ENCODE assay signal across 1 worm cellular context in the genomic region with DNA sequence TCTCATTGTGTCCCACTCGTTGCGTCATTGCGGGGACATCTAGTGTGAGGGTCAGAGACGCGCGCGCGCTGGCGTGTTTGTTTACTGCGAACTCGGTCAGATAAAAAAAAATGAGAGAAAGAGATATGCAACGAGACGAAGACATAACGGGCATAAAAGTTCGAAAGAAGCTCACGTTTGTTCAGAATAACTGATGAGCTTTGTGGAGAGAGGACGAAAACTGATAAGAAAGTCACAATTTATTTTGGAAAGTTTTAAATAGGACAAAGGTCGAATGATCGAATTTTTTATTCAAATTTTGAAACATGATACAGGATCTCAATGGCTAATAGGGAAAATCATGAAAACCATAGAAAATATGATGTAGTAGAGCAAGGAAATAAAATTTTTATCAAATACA.
TF ChIP-seq lines count a peak whose summit lies in the region.

No protein-coding gene starts in this region.

TF ChIP-seq in whole organism, L4 larva, 104 proteins besides CTCF, POLR2A, EP300 and RAD21 (continued from another document):
- no peak for TF ChIP-seq daf-16 (GFP tag; optimal IDR thresholded peaks at IDR 0.05; lab: Kevin White, UChicago)
- peak; percentile 78 for TF ChIP-seq daf-16 (tag; optimal IDR thresholded peaks at IDR 0.05; lab: Kevin White, UChicago)
- TF ChIP-seq nhr-48 (tag; optimal IDR thresholded peaks at IDR 0.05; lab: Kevin White, UChicago), result peak; percentile 4
- TF ChIP-seq ceh-32 (tag; optimal IDR thresholded peaks at IDR 0.05; lab: Kevin White, UChicago; ENCODE audit: poor library complexity), result no peak
- TF ChIP-seq hlh-30 (tag; optimal IDR thresholded peaks at IDR 0.05; lab: Kevin White, UChicago; ENCODE audit: insufficient read depth), result peak; percentile 48
- TF ChIP-seq daf-8 (GFP tag; IDR thresholded peaks at IDR 0.05; lab: Robert Waterston, UW), result no peak
- no peak for TF ChIP-seq sdz-12 (GFP tag; optimal IDR thresholded peaks at IDR 0.05; lab: Kevin White, UChicago)
- no peak for TF ChIP-seq ZK337.2 (GFP tag; IDR thresholded peaks at IDR 0.05; lab: Robert Waterston, UW)
- TF ChIP-seq snpc-1.2 (GFP tag; IDR thresholded peaks at IDR 0.05; lab: Robert Waterston, UW), result no peak
- no peak for TF ChIP-seq madf-9 (GFP tag; conservative IDR thresholded peaks at IDR 0.05; lab: Robert Waterston, UW)
- TF ChIP-seq ceh-62 (tag; optimal IDR thresholded peaks at IDR 0.05; lab: Kevin White, UChicago), result no peak
- no peak for TF ChIP-seq nhr-25 (tag; optimal IDR thresholded peaks at IDR 0.05; lab: Kevin White, UChicago; ENCODE audit: borderline replicate concordance, insufficient read depth)
- no peak for TF ChIP-seq duxl-1 (tag; optimal IDR thresholded peaks at IDR 0.05; lab: Kevin White, UChicago; ENCODE audit: poor library complexity)
- TF ChIP-seq nhr-42 (GFP tag; IDR thresholded peaks at IDR 0.05; lab: Robert Waterston, UW), result no peak
- no peak for TF ChIP-seq jun-1 (tag; optimal IDR thresholded peaks at IDR 0.05; lab: Kevin White, UChicago)
- no peak for TF ChIP-seq zip-2 (tag; optimal IDR thresholded peaks at IDR 0.05; lab: Kevin White, UChicago)
- TF ChIP-seq saeg-2 (GFP tag; IDR thresholded peaks at IDR 0.05; lab: Robert Waterston, UW), result no peak
- TF ChIP-seq ZK546.5 (tag; optimal IDR thresholded peaks at IDR 0.05; lab: Kevin White, UChicago), result no peak
- TF ChIP-seq lin-29 (GFP tag; IDR thresholded peaks at IDR 0.05; lab: Robert Waterston, UW), result no peak
- no peak for TF ChIP-seq T26A8.4 (GFP tag; IDR thresholded peaks at IDR 0.05; lab: Robert Waterston, UW)
- TF ChIP-seq dmd-6 (GFP tag; IDR thresholded peaks at IDR 0.05; lab: Robert Waterston, UW), result no peak
- TF ChIP-seq Y48G9A.11 (GFP tag; IDR thresholded peaks at IDR 0.05; lab: Robert Waterston, UW), result no peak
- no peak for TF ChIP-seq unc-130 (GFP tag; optimal IDR thresholded peaks at IDR 0.05; lab: Kevin White, UChicago)
- no peak for TF ChIP-seq lir-3 (tag; optimal IDR thresholded peaks at IDR 0.05; lab: Kevin White, UChicago)
- TF ChIP-seq vab-7 (GFP tag; IDR thresholded peaks at IDR 0.05; lab: Robert Waterston, UW), result no peak
- TF ChIP-seq nhr-102 (tag; optimal IDR thresholded peaks at IDR 0.05; lab: Kevin White, UChicago), result no peak
- TF ChIP-seq spr-1 (tag; optimal IDR thresholded peaks at IDR 0.05; lab: Kevin White, UChicago), result no peak
- TF ChIP-seq dmd-8 (GFP tag; IDR thresholded peaks at IDR 0.05; lab: Robert Waterston, UW), result no peak
- TF ChIP-seq aly-2 (tag; optimal IDR thresholded peaks at IDR 0.05; lab: Kevin White, UChicago), result no peak
- no peak for TF ChIP-seq Y75B8A.6 (GFP tag; IDR thresholded peaks at IDR 0.05; lab: Robert Waterston, UW)
- TF ChIP-seq mes-2 (tag; optimal IDR thresholded peaks at IDR 0.05; lab: Kevin White, UChicago; ENCODE audit: poor library complexity, severe bottlenecking), result peak; percentile 11
- no peak for TF ChIP-seq nhr-10 (tag; optimal IDR thresholded peaks at IDR 0.05; lab: Kevin White, UChicago)
- no peak for TF ChIP-seq F49E8.2 (tag; optimal IDR thresholded peaks at IDR 0.05; lab: Kevin White, UChicago; ENCODE audit: borderline replicate concordance)
- TF ChIP-seq nhr-6 (tag; optimal IDR thresholded peaks at IDR 0.05; lab: Kevin White, UChicago), result no peak
- TF ChIP-seq nhr-28 (tag; optimal IDR thresholded peaks at IDR 0.05; lab: Kevin White, UChicago), result no peak
- no peak for TF ChIP-seq F10B5.3 (tag; optimal IDR thresholded peaks at IDR 0.05; lab: Kevin White, UChicago)
- no peak for TF ChIP-seq tag-97 (GFP tag; IDR thresholded peaks at IDR 0.05; lab: Robert Waterston, UW)
- TF ChIP-seq hif-1 (tag; optimal IDR thresholded peaks at IDR 0.05; lab: Kevin White, UChicago), result no peak
- TF ChIP-seq dmd-9 (GFP tag; IDR thresholded peaks at IDR 0.05; lab: Robert Waterston, UW), result no peak
- TF ChIP-seq lin-15B (tag; optimal IDR thresholded peaks at IDR 0.05; lab: Kevin White, UChicago), result no peak
- TF ChIP-seq mdt-29 (GFP tag; IDR thresholded peaks at IDR 0.05; lab: Robert Waterston, UW), result no peak
- no peak for TF ChIP-seq egl-27 (tag; optimal IDR thresholded peaks at IDR 0.05; lab: Kevin White, UChicago)
- no peak for TF ChIP-seq mep-1 (tag; optimal IDR thresholded peaks at IDR 0.05; lab: Kevin White, UChicago)
- TF ChIP-seq lin-38 (GFP tag; IDR thresholded peaks at IDR 0.05; lab: Robert Waterston, UW), result no peak
- TF ChIP-seq set-16 (GFP tag; IDR thresholded peaks at IDR 0.05; lab: Robert Waterston, UW), result no peak
- no peak for TF ChIP-seq ztf-11 (tag; optimal IDR thresholded peaks at IDR 0.05; lab: Kevin White, UChicago)
- TF ChIP-seq ceh-28 (tag; optimal IDR thresholded peaks at IDR 0.05; lab: Kevin White, UChicago), result no peak
- peak; percentile 9 for TF ChIP-seq dpl-1 (GFP tag; optimal IDR thresholded peaks at IDR 0.05; lab: Kevin White, UChicago)
- no peak for TF ChIP-seq F26F4.8 (GFP tag; conservative IDR thresholded peaks at IDR 0.05; lab: Robert Waterston, UW)
- TF ChIP-seq hlh-11 (tag; optimal IDR thresholded peaks at IDR 0.05; lab: Kevin White, UChicago), result peak; percentile 53
- no peak for TF ChIP-seq zfp-2 (tag; optimal IDR thresholded peaks at IDR 0.05; lab: Kevin White, UChicago)
- TF ChIP-seq aha-1 (tag; lab: Kevin White, UChicago), result peak; percentile 86
- TF ChIP-seq D1046.2 (GFP tag; IDR thresholded peaks at IDR 0.05; lab: Robert Waterston, UW), result no peak
- TF ChIP-seq dve-1 (tag; optimal IDR thresholded peaks at IDR 0.05; lab: Kevin White, UChicago; ENCODE audit: insufficient read depth), result peak; percentile 58
- no peak for TF ChIP-seq ctbp-1 (GFP tag; IDR thresholded peaks at IDR 0.05; lab: Robert Waterston, UW)
- no peak for TF ChIP-seq nhr-11 (tag; optimal IDR thresholded peaks at IDR 0.05; lab: Kevin White, UChicago)
- TF ChIP-seq pha-4 (GFP tag; IDR thresholded peaks at IDR 0.05; lab: Robert Waterston, UW), result no peak
- no peak for TF ChIP-seq pha-4 (tag; optimal IDR thresholded peaks at IDR 0.05; lab: Kevin White, UChicago)
- TF ChIP-seq spr-3 (GFP tag; optimal IDR thresholded peaks at IDR 0.05; lab: Kevin White, UChicago), result no peak
- no peak for TF ChIP-seq ama-1 (optimal IDR thresholded peaks at IDR 0.05; lab: Kevin White, UChicago)
- no peak for TF ChIP-seq Y5F2A.4 (GFP tag; optimal IDR thresholded peaks at IDR 0.05; lab: Kevin White, UChicago)
- TF ChIP-seq arid-1 (GFP tag; conservative IDR thresholded peaks at IDR 0.05; lab: Robert Waterston, UW), result no peak
- TF ChIP-seq ces-1 (GFP tag; optimal IDR thresholded peaks at IDR 0.05; lab: Kevin White, UChicago), result no peak
- no peak for TF ChIP-seq hmg-1.1 (GFP tag; IDR thresholded peaks at IDR 0.05; lab: Robert Waterston, UW)
- TF ChIP-seq zip-11 (GFP tag; IDR thresholded peaks at IDR 0.05; lab: Robert Waterston, UW), result no peak
- TF ChIP-seq daf-12 (tag; optimal IDR thresholded peaks at IDR 0.05; lab: Kevin White, UChicago), result no peak
- no peak for TF ChIP-seq nhr-41 (GFP tag; IDR thresholded peaks at IDR 0.05; lab: Robert Waterston, UW)
- TF ChIP-seq nhr-76 (tag; optimal IDR thresholded peaks at IDR 0.05; lab: Kevin White, UChicago), result no peak
- no peak for TF ChIP-seq cey-2 (tag; optimal IDR thresholded peaks at IDR 0.05; lab: Kevin White, UChicago; ENCODE audit: borderline replicate concordance, insufficient read depth)
- TF ChIP-seq fos-1 (tag; optimal IDR thresholded peaks at IDR 0.05; lab: Kevin White, UChicago), result no peak
- no peak for TF ChIP-seq tra-1 (GFP tag; IDR thresholded peaks at IDR 0.05; lab: Robert Waterston, UW)
- no peak for TF ChIP-seq nhr-111 (GFP tag; optimal IDR thresholded peaks at IDR 0.05; lab: Kevin White, UChicago)
- no peak for TF ChIP-seq mdl-1 (tag; optimal IDR thresholded peaks at IDR 0.05; lab: Kevin White, UChicago)
- TF ChIP-seq fkh-10 (GFP tag; optimal IDR thresholded peaks at IDR 0.05; lab: Kevin White, UChicago), result no peak
- TF ChIP-seq zag-1 (tag; optimal IDR thresholded peaks at IDR 0.05; lab: Kevin White, UChicago), result no peak
- TF ChIP-seq rbr-2 (tag; optimal IDR thresholded peaks at IDR 0.05; lab: Kevin White, UChicago), result no peak
- TF ChIP-seq zfp-3 (GFP tag; conservative IDR thresholded peaks at IDR 0.05; lab: Robert Waterston, UW), result no peak
